Fruit fly (Drosophila melanogaster) whole organism: ENCODE results near the gene CG12017.

Source experiments
- CG8478 ChIP-seq: fragments of >200 bp; optimal IDR thresholded peaks from 2 replicates; lab custom pipeline; 2018; ENCODE audit warnings: inconsistent platforms
- Dll ChIP-seq: fragments of >200 bp; optimal IDR thresholded peaks from 2 replicates; lab custom pipeline; 2017
- EcR ChIP-seq, 2 experiments: fragments of >200 bp; optimal IDR thresholded peaks; 2 replicates each; lab custom pipeline; 2017; ENCODE audit warnings: missing biosample characterization in 2 of 2, missing genetic modification characterization in 2 of 2, missing genetic modification reagents in 2 of 2
- pan ChIP-seq: fragments of >200 bp; optimal IDR thresholded peaks from 2 replicates; lab custom pipeline; 2017
- psq ChIP-seq: fragments of >200 bp; optimal IDR thresholded peaks from 2 replicates; lab custom pipeline; 2017
- usp ChIP-seq: fragments of >200 bp; optimal IDR thresholded peaks from 2 replicates; lab custom pipeline; 2017; ENCODE audit warnings: missing biosample characterization, missing genetic modification characterization, mixed read lengths

Gene CG12017

DNA sequence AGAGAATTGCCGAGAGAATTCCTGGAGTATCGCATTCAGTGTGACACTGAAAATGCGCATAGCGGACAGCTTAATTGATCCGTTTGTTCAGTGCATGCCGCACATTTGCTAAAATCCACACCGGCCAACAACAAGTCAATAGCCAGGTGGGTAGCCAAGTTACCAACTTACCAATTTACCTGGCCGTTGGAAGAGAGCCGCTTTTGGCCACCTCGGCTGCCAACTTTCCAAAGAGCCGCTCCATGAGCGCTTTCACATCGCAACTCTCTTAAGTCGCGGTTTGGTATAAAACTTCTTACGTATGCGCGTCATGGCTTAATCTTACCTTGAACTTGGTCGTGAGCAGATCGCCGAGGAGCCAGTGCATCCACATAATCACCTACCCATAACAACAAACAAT, at the start of gene CG12017:
CG12017 (plus strand) TSS at position 310 of the 400 bp plus-strand sequence.
- TF ChIP-seq Dll (lab: Kevin White, UChicago), result no peak
- TF ChIP-seq CG8478 (lab: Kevin White, UChicago), result no peak
- no peak for TF ChIP-seq psq

DNA sequence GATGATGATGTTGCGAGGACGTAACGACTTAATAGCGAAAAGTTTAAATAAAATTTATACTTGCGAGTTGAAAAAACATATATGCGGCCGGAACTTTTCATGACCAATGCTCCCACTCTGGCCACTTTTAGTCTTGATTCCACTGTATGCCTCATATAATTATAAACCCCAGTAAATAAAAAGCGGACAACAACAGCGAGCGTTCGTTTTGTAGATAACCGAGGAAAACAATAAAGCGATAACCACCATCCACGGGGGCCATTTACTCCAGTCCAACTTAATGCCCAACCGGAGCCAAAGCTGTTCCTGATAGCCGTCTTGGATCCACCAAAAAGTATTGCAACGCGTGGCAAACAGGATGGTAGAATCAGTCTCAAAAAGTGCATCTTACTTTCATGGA, 43.7 kb upstream of the CG12017 start:
- no peak for TF ChIP-seq Dll (lab: Kevin White, UChicago)
- no peak for TF ChIP-seq EcR (GFP tag; optimal IDR thresholded peaks at IDR 0.05; lab: Kevin White, UChicago)
- no peak for TF ChIP-seq CG8478 (lab: Kevin White, UChicago)
- no peak for TF ChIP-seq usp
- TF ChIP-seq psq, result no peak
- TF ChIP-seq pan (lab: Kevin White, UChicago), result no peak

DNA sequence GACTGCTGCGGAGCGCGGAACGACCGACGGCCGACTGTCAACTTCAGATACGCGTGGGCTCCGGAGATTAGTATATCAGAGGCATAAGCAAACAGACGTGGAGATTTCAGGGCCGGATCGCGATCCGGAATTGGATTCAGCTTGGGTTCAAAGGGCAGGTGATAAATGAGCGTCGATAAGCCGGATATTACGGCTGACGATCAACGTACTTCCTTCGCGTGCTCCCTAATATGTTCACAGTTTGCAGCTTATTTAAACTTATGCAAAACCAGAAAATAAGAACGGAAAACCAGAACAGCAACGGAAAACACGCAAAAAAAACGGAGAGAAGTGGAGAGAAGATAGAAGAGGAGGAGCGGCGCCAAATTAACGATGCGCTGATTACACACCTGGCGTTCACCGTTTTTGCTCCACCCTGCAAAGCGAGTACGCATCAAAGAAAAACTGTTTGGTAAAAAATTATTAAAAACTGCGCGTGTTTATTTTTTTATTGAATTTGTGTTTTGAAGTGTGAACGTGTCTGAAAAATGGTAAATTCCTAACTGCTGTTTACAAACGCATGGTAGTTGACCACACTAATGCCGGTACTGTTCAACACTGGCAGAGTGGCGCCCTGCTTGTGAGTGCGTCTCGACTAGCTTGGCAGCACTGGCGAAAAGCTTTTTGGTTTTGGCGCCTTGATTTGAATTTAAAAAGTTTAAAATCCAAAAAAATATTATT, 40.8 kb upstream of the CG12017 start, which contains the start of gene CG17746:
CG17746 (minus strand) TSS at position 546 of the 720 bp plus-strand sequence.
- TF ChIP-seq pan (lab: Kevin White, UChicago), result no peak
- no peak for TF ChIP-seq psq
- no peak for TF ChIP-seq usp
- no peak for TF ChIP-seq CG8478 (lab: Kevin White, UChicago)
- no peak for TF ChIP-seq Dll (lab: Kevin White, UChicago)
- TF ChIP-seq EcR (GFP tag; optimal IDR thresholded peaks at IDR 0.05; lab: Kevin White, UChicago), result no peak

DNA sequence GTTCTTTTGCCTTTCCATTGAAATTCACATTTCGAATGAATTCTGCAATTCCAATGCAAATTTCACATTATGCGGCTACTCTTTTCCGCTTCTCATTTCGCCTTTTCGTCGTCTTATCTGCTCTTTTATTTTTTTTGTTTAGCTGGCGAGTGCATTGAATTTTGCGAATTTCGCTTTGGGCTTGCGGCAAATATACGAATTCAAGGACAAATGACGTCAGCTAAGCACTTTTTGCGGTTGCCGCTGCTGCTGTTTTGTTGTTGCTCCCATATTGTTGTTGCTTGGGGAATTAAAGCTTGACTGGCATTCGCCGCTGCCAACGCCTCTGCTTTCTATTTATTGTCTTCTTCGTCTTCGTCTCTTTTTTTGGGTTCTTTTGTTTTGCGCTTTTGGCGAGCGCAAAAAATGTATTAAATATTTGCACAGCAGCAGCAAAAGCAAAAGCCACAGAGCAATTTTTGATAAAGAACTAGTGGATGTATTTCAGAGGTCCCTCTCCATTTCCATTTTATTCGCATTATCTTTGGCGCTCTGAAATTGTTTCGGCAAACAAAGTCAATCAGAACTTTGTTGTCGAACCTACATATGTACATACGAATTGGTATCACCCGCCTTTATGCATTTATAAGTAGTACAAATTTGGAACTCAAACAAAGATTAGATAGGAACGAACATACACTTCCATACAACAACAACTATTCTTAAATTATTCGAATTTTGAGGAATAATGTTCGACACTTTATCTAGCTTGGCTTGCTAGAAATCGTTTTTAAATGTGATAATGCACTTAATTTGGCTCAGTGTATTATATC, 40.0 kb upstream of the CG12017 start:
- TF ChIP-seq CG8478 (lab: Kevin White, UChicago) (no peak), usp (no peak), Dll (lab: Kevin White, UChicago) (no peak), pan (lab: Kevin White, UChicago) (no peak), EcR (GFP tag; optimal IDR thresholded peaks at IDR 0.05; lab: Kevin White, UChicago) (no peak), psq (no peak)

DNA sequence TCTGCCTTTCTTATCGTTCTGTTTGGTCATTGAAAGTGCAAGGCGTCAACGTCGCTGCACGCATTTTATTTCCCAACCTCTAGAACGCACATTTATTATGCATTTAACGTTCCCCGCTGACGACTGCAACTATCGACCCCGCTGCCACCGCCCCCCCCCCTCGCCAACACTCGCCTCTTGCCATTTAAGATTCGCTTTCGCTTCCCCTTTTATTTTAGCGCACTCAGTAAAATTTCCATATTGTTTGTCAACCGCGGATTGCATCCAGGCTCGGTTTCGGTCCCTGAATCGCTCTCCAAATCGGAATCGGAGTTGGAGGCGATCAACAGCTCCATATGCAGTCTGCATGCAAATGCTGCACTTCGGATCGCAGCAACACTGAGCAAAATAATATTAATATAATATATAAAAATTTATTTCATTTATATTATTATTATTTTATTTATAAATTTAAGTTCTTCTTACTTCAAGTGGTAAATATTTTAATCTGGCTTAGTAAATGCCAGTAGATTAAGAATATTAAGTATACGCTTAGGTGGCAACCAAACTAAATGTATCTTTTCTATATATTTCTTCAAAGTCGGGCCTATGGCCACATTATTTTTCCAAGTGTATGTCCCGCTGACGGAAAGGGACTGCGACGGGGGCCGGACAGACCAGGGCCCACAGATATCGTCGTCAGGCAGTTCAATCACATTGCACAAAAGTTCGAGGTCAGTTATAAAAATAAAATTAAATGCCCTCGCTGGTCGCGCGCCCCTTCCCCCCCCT, 39.3 kb upstream of the CG12017 start:
- TF ChIP-seq usp, result no peak
- no peak for TF ChIP-seq Dll (lab: Kevin White, UChicago)
- TF ChIP-seq psq, result no peak
- TF ChIP-seq EcR (GFP tag; optimal IDR thresholded peaks at IDR 0.05; lab: Kevin White, UChicago), result no peak
- no peak for TF ChIP-seq CG8478 (lab: Kevin White, UChicago)
- no peak for TF ChIP-seq pan (lab: Kevin White, UChicago)

DNA sequence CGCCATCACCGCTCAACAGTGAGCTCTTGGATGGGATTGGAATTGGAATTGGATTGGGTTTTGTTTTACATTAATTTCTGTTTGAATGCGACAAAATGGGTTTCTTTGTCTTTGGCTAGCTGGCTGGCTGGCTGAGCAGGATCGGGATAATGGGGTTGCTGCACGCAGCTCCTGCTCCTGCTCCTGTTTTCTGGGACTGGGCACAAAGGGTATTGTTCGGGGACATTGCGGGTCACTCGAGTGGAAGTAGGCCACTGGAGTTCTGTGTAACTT, 38.7 kb upstream of the CG12017 start:
- TF ChIP-seq EcR (GFP tag; optimal IDR thresholded peaks at IDR 0.05; lab: Kevin White, UChicago) (peak in 1 of 2 experiments; percentile 61), psq (no peak)

DNA sequence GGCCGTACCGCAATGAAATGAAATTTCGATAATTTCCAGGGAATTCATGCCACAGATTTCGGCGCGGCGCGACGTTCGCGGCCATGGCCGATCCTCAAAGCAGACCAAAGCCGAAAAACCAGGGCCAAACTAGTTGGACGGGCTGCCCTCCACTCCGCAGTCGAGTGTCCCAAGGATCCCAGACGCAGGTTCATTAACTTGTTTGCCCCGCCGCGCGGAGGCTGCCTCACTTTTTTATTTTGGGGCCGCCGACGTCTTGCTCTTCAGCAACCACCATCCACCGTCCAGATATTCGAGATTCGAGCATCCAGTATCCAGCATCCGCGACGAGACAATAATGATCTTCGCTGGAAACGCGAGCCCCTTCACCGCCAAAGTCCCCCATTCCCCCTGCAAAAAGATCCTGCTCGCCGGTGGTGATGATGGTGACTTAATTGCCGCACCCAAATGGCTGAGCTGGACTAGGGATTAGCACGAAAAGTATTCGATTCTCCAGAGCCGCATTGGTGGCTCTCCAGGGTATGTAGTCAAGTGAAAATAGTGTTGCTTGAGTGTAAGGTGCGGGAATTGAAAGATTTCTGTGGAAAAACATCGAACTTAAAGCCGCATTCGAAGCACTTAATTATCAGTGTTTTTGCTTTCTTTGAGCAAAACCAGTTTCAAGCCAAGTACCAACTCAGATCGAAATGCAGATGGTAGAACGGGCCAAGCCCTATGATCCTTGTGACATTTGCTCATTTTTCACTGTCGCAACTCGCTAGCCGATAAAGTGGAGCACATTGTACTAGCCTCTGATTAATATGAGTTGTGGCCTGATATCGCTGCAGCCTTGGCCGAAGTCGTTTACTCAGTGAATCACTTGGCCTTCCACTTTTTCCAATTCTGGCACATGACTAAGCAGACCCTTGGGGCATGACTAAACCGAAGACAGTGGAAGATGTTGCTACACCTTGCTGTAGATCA, 37.6 kb upstream of the CG12017 start:
- no peak for TF ChIP-seq Dll (lab: Kevin White, UChicago)
- peak; percentile 43 to 69 for TF ChIP-seq EcR (GFP tag; optimal IDR thresholded peaks at IDR 0.05; lab: Kevin White, UChicago)

DNA sequence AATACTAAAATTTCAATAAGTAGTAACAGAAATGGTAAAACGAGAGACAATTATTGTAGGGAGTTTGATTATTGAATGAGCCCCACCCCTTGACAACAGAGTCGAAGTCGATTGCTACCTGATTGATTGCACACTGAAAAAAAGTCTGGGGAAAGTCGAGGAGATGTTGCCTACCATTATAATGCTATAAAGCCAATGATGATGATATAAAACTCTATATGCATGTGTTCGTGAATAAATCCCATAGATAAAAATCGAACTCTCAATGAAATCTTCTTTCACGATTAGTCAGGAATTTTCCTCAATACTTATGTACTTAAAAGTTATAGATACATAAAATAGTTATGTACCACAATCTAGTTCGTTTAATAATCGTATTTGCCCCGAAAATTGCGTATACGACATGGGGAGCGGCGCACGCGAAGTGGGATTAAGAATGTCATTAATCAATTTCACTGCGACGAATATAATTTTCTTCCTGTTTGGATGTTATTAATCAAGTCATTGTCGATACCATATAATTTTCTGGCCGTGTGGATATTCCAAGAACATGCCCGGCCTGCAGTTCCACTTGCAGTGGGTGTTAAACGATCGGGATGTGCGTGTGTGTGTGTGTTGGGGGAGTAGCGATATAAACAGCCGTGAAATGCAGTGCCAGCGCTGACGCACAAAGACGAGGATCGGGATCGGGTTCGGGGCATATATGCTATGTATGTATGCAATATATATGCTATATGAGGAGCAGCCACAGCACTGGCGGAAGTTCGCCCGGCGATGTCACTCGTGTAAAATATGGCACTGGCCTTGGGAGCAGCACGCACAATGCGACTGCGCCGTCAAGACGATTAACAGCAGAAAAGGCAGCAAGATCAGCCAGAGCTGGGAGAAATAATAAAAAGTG, 35.5 kb upstream of the CG12017 start, which contains the start of gene CG12078:
CG12078 (minus strand) TSS at position 51 of the 901 bp plus-strand sequence.
- TF ChIP-seq CG8478 (lab: Kevin White, UChicago) (no peak), pan (lab: Kevin White, UChicago) (no peak), usp (no peak), EcR (GFP tag; optimal IDR thresholded peaks at IDR 0.05; lab: Kevin White, UChicago) (no peak)

DNA sequence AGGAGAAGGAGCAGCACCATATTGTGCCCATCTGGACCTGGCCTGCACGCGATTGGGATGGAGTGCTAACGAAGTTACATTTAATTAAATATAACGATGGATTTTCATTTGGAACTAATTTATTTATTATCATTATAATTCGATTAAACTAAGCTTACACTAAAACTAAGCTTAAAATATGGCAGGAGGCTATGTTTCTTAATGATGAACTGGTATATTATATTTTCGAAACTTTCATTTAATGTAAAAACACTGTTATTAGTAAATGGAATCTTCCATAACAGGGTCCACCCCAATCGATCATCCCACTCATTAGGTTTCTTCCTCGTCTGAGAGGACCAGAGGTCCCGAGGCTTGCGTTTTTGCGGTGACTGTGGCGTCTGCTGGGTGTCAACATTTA, 34.9 kb upstream of the CG12017 start:
- TF ChIP-seq EcR (GFP tag; optimal IDR thresholded peaks at IDR 0.05; lab: Kevin White, UChicago) (no peak), Dll (lab: Kevin White, UChicago) (no peak), CG8478 (lab: Kevin White, UChicago) (no peak), pan (lab: Kevin White, UChicago) (no peak), psq (no peak), usp (no peak)

DNA sequence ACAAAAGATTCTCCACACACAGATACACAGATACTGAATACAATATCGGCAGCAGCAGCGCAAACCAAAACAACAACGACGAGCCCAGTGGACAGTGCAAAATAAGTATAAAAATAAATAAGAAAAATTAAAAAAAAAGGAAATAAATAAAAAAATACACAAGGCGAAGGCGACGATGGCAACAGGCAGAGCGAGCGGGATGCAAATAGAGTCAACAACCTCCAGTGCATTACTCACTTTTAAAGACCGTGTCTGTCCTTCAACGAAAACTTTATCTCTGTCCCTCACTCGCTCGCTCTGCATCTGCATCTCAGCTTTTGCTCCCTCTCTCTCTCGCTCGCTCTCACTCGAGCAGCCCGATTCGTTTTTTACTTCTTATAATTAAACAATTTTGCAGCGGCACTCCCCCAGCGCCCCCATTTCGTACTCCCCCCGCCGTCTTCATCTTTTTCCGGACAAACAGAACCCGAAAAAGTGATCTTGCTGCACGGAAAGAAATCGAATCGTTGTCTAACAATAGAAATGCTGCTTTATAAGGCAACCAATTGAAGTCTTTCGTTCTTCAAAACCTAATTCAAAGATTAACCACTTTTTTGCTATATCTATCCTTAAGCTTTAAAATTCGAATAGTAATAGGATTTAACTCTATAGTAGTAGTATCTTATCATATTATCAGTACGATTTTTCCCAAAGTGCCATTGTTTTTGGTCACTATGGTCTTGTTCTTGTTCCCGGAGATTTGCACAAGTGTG, 33.5 kb upstream of the CG12017 start:
- TF ChIP-seq usp, result no peak
- TF ChIP-seq CG8478 (lab: Kevin White, UChicago), result no peak
- peak; percentile 69 for TF ChIP-seq Dll (lab: Kevin White, UChicago)
- TF ChIP-seq pan (lab: Kevin White, UChicago), result no peak
- peak; percentile 87 to 93 for TF ChIP-seq EcR (GFP tag; optimal IDR thresholded peaks at IDR 0.05; lab: Kevin White, UChicago)
- no peak for TF ChIP-seq psq
